Worm (Caenorhabditis elegans): ENCODE data around the gene F19H6.4.

The F19H6.4 gene

DNA sequence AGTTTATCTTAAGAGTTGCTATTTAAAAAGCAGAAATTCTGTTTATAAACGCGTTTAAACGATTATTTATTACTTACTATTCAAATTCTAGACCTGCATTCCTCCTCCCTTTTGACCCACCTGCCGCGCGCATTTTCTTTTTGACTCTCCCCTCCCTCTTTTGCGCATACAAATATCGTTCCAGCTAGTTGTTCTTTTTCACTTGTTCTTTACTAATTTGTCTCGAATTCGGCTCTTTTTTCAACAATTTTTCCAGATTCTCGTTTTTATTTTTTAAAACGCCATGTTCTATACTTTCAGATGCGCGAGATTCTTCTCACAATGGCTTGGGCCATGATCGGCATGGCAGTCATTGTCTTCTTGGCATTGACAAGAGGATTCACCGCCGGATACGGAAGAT lies at the start of gene F19H6.4:
Gene F19H6.4, plus strand, starts transcription at position 301 of the 400 bp plus-strand sequence.
- TF ChIP-seq ztf-23 (GFP tag; IDR thresholded peaks at IDR 0.05), result no peak
- no peak for TF ChIP-seq T22C8.4 (GFP tag; IDR thresholded peaks at IDR 0.05)
- TF ChIP-seq ref-1 (GFP tag; conservative IDR thresholded peaks at IDR 0.05), result no peak
- no peak for TF ChIP-seq cog-1 (tag; optimal IDR thresholded peaks at IDR 0.05)
- TF ChIP-seq tab-1 (GFP tag; IDR thresholded peaks at IDR 0.05), result no peak
- TF ChIP-seq med-1 (GFP tag; optimal IDR thresholded peaks at IDR 0.05; ENCODE audit: insufficient read depth), result no peak
- no peak for TF ChIP-seq klf-2 (GFP tag; conservative IDR thresholded peaks at IDR 0.05)
- TF ChIP-seq ztf-29 (GFP tag; IDR thresholded peaks at IDR 0.05), result no peak
- no peak for TF ChIP-seq flt-1 (GFP tag; IDR thresholded peaks at IDR 0.05)

- TF ChIP-seq med-1 (GFP tag; optimal IDR thresholded peaks at IDR 0.05; ENCODE audit: insufficient read depth), result no peak
- no peak for TF ChIP-seq ztf-23 (GFP tag; IDR thresholded peaks at IDR 0.05)
- no peak for TF ChIP-seq ztf-29 (GFP tag; IDR thresholded peaks at IDR 0.05)
- no peak for TF ChIP-seq ref-1 (GFP tag; conservative IDR thresholded peaks at IDR 0.05)
- TF ChIP-seq flt-1 (GFP tag; IDR thresholded peaks at IDR 0.05), result no peak
- no peak for TF ChIP-seq tab-1 (GFP tag; IDR thresholded peaks at IDR 0.05)
- no peak for TF ChIP-seq klf-2 (GFP tag; conservative IDR thresholded peaks at IDR 0.05)
- no peak for TF ChIP-seq T22C8.4 (GFP tag; IDR thresholded peaks at IDR 0.05)
- TF ChIP-seq cog-1 (tag; optimal IDR thresholded peaks at IDR 0.05), result no peak
Observed at ce11 chrX:12317560-12317959, 47.9 kb upstream of the F19H6.4 start.

DNA sequence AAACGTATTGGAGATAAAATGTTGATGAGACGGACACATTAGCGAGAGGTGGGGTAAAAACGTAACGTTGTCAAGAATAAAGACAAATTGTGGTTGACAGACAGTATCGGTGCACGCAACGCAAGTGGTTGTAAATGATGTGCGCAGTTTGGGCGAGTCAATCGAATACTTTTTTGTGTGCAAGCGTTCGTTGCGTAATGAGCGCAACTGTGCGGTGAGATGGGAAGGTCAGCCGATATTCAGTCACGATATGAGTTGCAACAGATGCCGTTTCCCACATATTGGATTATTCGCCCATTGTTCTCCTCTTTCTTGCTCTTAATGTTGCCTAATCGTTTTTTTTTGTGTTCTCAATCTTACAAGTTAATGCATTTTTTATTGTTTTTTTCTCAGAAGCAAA lies 44.8 kb upstream of the F19H6.4 start, which contains the start of gene ceh-40:
Gene ceh-40, minus strand, starts transcription at position 41 of the 400 bp plus-strand sequence.
- TF ChIP-seq ref-1 (GFP tag; conservative IDR thresholded peaks at IDR 0.05) (no peak), T22C8.4 (GFP tag; IDR thresholded peaks at IDR 0.05) (no peak)

DNA sequence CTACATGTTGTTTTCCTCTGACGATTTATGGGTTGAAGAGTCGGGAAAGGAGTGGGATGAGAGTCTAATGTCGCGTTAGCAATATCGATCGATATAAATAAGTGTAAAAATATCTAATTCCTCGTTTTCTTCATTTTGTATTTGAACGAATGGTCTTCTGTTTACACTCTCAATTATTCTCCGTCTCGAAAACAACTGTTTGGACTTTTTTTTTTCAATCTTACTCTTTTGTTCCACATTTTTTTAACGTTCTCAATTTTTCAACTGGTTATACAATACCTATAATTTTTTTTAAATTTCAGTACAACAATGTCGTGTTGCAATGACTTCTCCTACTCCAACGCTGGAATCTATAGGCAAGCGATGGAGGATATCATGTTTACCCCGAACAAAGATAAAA lies 44.1 kb upstream of the F19H6.4 start, which contains the start of gene F17A2.13:
Gene F17A2.13, plus strand, starts transcription at position 301 of the 400 bp plus-strand sequence.
- TF ChIP-seq flt-1 (GFP tag; IDR thresholded peaks at IDR 0.05), result no peak

- no peak for TF ChIP-seq ztf-29 (GFP tag; IDR thresholded peaks at IDR 0.05)
- no peak for TF ChIP-seq cog-1 (tag; optimal IDR thresholded peaks at IDR 0.05)
- no peak for TF ChIP-seq med-1 (GFP tag; optimal IDR thresholded peaks at IDR 0.05; ENCODE audit: insufficient read depth)
- TF ChIP-seq tab-1 (GFP tag; IDR thresholded peaks at IDR 0.05), result no peak
- TF ChIP-seq T22C8.4 (GFP tag; IDR thresholded peaks at IDR 0.05), result no peak
- no peak for TF ChIP-seq flt-1 (GFP tag; IDR thresholded peaks at IDR 0.05)
- no peak for TF ChIP-seq ref-1 (GFP tag; conservative IDR thresholded peaks at IDR 0.05)
Observed at ce11 chrX:12323439-12323838, 42.0 kb upstream of the F19H6.4 start, which contains the start of gene srd-40. Gene srd-40, plus strand, starts transcription at chrX:12323739.

DNA sequence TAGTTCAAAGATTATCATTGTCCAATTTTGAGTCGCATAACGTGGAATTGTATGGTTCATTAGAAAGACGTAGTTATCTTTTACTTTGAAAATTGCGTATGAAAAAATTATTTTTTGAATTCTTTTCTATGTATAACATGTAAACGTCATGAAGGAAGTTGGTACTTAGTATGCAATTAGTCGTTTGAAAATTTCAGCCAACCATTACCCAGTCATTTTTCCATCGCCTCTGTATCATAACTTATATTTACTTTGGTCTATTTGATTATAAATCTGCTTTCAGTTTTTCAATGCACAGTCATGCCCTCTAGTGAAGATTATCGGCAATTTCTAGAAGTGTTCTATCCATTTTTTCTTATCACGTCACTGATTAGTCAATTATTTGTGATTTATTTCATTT lies 39.1 kb upstream of the F19H6.4 start, which contains the start of gene srd-41:
Gene srd-41, plus strand, starts transcription at position 301 of the 400 bp plus-strand sequence.
- TF ChIP-seq flt-1 (GFP tag; IDR thresholded peaks at IDR 0.05), result no peak

- no peak for TF ChIP-seq klf-2 (GFP tag; conservative IDR thresholded peaks at IDR 0.05)
- no peak for TF ChIP-seq T22C8.4 (GFP tag; IDR thresholded peaks at IDR 0.05)
- TF ChIP-seq ref-1 (GFP tag; conservative IDR thresholded peaks at IDR 0.05), result no peak
- TF ChIP-seq med-1 (GFP tag; optimal IDR thresholded peaks at IDR 0.05; ENCODE audit: insufficient read depth), result no peak
- TF ChIP-seq flt-1 (GFP tag; IDR thresholded peaks at IDR 0.05), result no peak
- TF ChIP-seq ztf-23 (GFP tag; IDR thresholded peaks at IDR 0.05), result no peak
- TF ChIP-seq ztf-29 (GFP tag; IDR thresholded peaks at IDR 0.05), result no peak
- TF ChIP-seq tab-1 (GFP tag; IDR thresholded peaks at IDR 0.05), result no peak
- no peak for TF ChIP-seq cog-1 (tag; optimal IDR thresholded peaks at IDR 0.05)
Observed at ce11 chrX:12328676-12329075, 36.8 kb upstream of the F19H6.4 start, which contains the start of gene srd-45. Gene srd-45, plus strand, starts transcription at chrX:12328976.

DNA sequence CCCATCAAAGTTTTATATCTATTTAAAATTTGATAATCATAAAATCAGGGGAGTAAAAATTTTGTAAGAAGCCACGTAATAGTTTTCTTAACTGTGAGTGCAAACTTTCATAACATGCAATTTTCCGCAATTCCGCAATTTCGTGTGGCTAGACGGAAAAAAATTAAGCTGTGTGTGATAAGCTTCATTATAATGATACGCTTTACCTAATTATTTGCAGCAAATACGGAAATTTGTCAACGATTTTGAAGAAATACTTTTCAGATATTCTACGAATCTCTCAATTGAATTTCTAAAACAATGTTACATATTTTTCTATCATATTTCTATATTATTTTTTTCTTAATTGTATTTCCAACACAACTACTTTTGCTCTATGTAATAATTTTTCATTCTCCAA lies 33.7 kb upstream of the F19H6.4 start, which contains the start of gene srd-46:
Gene srd-46, plus strand, starts transcription at position 301 of the 400 bp plus-strand sequence.
- no peak for TF ChIP-seq klf-2 (GFP tag; conservative IDR thresholded peaks at IDR 0.05)
- no peak for TF ChIP-seq flt-1 (GFP tag; IDR thresholded peaks at IDR 0.05)

ce11 chrX:12333479-12333878 lies 32.0 kb upstream of the F19H6.4 start, which contains the start of gene srd-47:
Gene srd-47, plus strand, starts transcription at chrX:12333642.
- TF ChIP-seq tab-1 (GFP tag; IDR thresholded peaks at IDR 0.05) (no peak), T22C8.4 (GFP tag; IDR thresholded peaks at IDR 0.05) (no peak), cog-1 (tag; optimal IDR thresholded peaks at IDR 0.05) (no peak), med-1 (GFP tag; optimal IDR thresholded peaks at IDR 0.05; ENCODE audit: insufficient read depth) (no peak), ztf-29 (GFP tag; IDR thresholded peaks at IDR 0.05) (no peak), ztf-23 (GFP tag; IDR thresholded peaks at IDR 0.05) (no peak), ref-1 (GFP tag; conservative IDR thresholded peaks at IDR 0.05) (no peak), flt-1 (GFP tag; IDR thresholded peaks at IDR 0.05) (no peak), klf-2 (GFP tag; conservative IDR thresholded peaks at IDR 0.05) (no peak)

DNA sequence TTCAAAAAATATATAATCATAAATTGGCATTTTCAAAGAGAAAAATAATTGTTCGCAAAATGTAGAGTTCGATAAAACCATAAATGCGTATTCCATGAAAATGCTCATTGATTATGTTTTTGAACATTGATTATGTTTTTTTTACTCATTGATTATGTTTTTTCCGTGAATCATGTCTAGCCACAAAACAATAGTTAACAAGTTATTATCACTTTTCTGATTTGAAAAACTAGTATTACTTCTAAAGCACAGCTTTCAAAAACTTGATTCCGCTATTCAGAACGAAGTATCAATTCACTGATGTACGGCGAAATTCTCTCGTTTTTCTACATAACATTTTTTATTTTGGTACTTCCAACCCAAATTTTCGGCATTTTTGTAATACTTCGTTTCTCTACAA lies 29.7 kb upstream of the F19H6.4 start, which contains the start of gene srd-48:
Gene srd-48, plus strand, starts transcription at position 301 of the 400 bp plus-strand sequence.
- TF ChIP-seq klf-2 (GFP tag; conservative IDR thresholded peaks at IDR 0.05) (no peak), ref-1 (GFP tag; conservative IDR thresholded peaks at IDR 0.05) (no peak), ztf-29 (GFP tag; IDR thresholded peaks at IDR 0.05) (no peak), cog-1 (tag; optimal IDR thresholded peaks at IDR 0.05) (no peak), tab-1 (GFP tag; IDR thresholded peaks at IDR 0.05) (no peak), ztf-23 (GFP tag; IDR thresholded peaks at IDR 0.05) (no peak), flt-1 (GFP tag; IDR thresholded peaks at IDR 0.05) (no peak), T22C8.4 (GFP tag; IDR thresholded peaks at IDR 0.05) (no peak), med-1 (GFP tag; optimal IDR thresholded peaks at IDR 0.05; ENCODE audit: insufficient read depth) (no peak)
